Fruit fly (Drosophila melanogaster) whole organism, adult: ENCODE data around the gene CG43680.

Experiments used
- CG1620 ChIP-seq: fragments of 200-800 bp; sonication (Bioruptor generic); optimal IDR thresholded peaks from 2 replicates; lab custom pipeline; 2016; ENCODE audit warnings: missing biosample characterization, missing genetic modification characterization
- cic ChIP-seq: fragments of 200-800 bp; sonication (Bioruptor generic); optimal IDR thresholded peaks from 2 replicates; lab custom pipeline; 2017; ENCODE audit warnings: missing biosample characterization, mild to moderate bottlenecking, missing genetic modification characterization, moderate library complexity
- cnc ChIP-seq, 2 experiments: fragments of >200 bp; optimal IDR thresholded peaks; 2 replicates each; lab custom pipeline; 2017

- TF ChIP-seq cic (no peak), CG1620 (GFP tag; lab: Kevin White, UChicago) (no peak), cnc (optimal IDR thresholded peaks at IDR 0.05; lab: Kevin White, UChicago) (no peak)
These were observed 9.2 kb downstream of the CG43680 start, which contains the start of gene ind for dm6 chr3L:15043874-15044336.
